Fruit fly (Drosophila melanogaster) whole organism, adult: Measurements from ENCODE around the gene CG13766.

ENCODE experiments used
- CG11617 ChIP-seq: fragments of 200-800 bp; sonication (Bioruptor generic); optimal IDR thresholded peaks from 2 replicates; lab custom pipeline; 2017; ENCODE audit warnings: mild to moderate bottlenecking, missing biosample characterization, missing genetic modification reagents, missing genetic modification characterization
- CG12768 ChIP-seq: fragments of 200-800 bp; sonication (Bioruptor generic); optimal IDR thresholded peaks from 2 replicates; lab custom pipeline; 2017; ENCODE audit warnings: missing biosample characterization, missing genetic modification characterization, mild to moderate bottlenecking, moderate library complexity, missing genetic modification reagents
- CG14711 ChIP-seq: fragments of 200-800 bp; sonication (Bioruptor generic); optimal IDR thresholded peaks from 2 replicates; lab custom pipeline; 2018; ENCODE audit warnings: missing biosample characterization, mild to moderate bottlenecking, missing genetic modification characterization, moderate library complexity
- CG1620 ChIP-seq: fragments of 200-800 bp; sonication (Bioruptor generic); optimal IDR thresholded peaks from 2 replicates; lab custom pipeline; 2016; ENCODE audit warnings: missing biosample characterization, missing genetic modification characterization
- CG33017 ChIP-seq: fragments of 200-800 bp; sonication (Bioruptor generic); optimal IDR thresholded peaks from 2 replicates; lab custom pipeline; 2018; ENCODE audit warnings: missing biosample characterization, mild to moderate bottlenecking, missing genetic modification characterization, moderate library complexity
- CG5204 ChIP-seq: fragments of 200-800 bp; sonication (Bioruptor generic); optimal IDR thresholded peaks from 2 replicates; lab custom pipeline; 2016; ENCODE audit warnings: missing biosample characterization, missing genetic modification characterization
- CG7045 ChIP-seq: fragments of 200-800 bp; sonication (Bioruptor generic); optimal IDR thresholded peaks from 2 replicates; lab custom pipeline; 2017; ENCODE audit warnings: missing biosample characterization, mild to moderate bottlenecking, missing genetic modification characterization
- CG7101 ChIP-seq: fragments of 200-800 bp; sonication (Bioruptor generic); optimal IDR thresholded peaks from 2 replicates; lab custom pipeline; 2018; ENCODE audit warnings: missing biosample characterization, mild to moderate bottlenecking, missing genetic modification characterization, moderate library complexity
- Clk ChIP-seq: fragments of 200-800 bp; sonication (Bioruptor generic); optimal IDR thresholded peaks from 2 replicates; lab custom pipeline; 2017; ENCODE audit warnings: missing biosample characterization, missing genetic modification characterization
- Crg-1 ChIP-seq: fragments of 200-800 bp; sonication (Bioruptor generic); optimal IDR thresholded peaks from 2 replicates; lab custom pipeline; 2016; ENCODE audit warnings: missing biosample characterization, missing genetic modification characterization
- Hr96 ChIP-seq: fragments of 200-800 bp; sonication (Bioruptor generic); optimal IDR thresholded peaks from 2 replicates; lab custom pipeline; 2016; ENCODE audit warnings: missing biosample characterization, missing genetic modification characterization
- Mnt ChIP-seq: fragments of 200-800 bp; sonication (Bioruptor generic); optimal IDR thresholded peaks from 2 replicates; lab custom pipeline; 2016; ENCODE audit warnings: missing biosample characterization, mild to moderate bottlenecking, missing genetic modification characterization
- bab1 ChIP-seq: fragments of 200-800 bp; sonication (Bioruptor generic); optimal IDR thresholded peaks from 3 replicates; lab custom pipeline; 2019; ENCODE audit warnings: missing biosample characterization, mild to moderate bottlenecking, missing genetic modification characterization, moderate library complexity
- cic ChIP-seq: fragments of 200-800 bp; sonication (Bioruptor generic); optimal IDR thresholded peaks from 2 replicates; lab custom pipeline; 2017; ENCODE audit warnings: missing biosample characterization, mild to moderate bottlenecking, missing genetic modification characterization, moderate library complexity
- cnc ChIP-seq, 2 experiments: fragments of >200 bp; optimal IDR thresholded peaks; 2 replicates each; lab custom pipeline; 2017
- kay ChIP-seq: fragments of 200-800 bp; sonication (Bioruptor generic); peaks from one replicate; lab custom pipeline; 2016; ENCODE audit warnings: missing biosample characterization, missing genetic modification characterization, borderline replicate concordance
- ovo ChIP-seq: fragments of 200-800 bp; sonication (Bioruptor generic); optimal IDR thresholded peaks from 2 replicates; lab custom pipeline; 2016; ENCODE audit warnings: missing biosample characterization, missing genetic modification characterization
- pad ChIP-seq: fragments of 200-800 bp; sonication (Bioruptor generic); optimal IDR thresholded peaks from 3 replicates; lab custom pipeline; 2017; ENCODE audit warnings: missing biosample characterization, missing genetic modification characterization, mild to moderate bottlenecking, moderate library complexity, missing genetic modification reagents
- tj ChIP-seq: fragments of 200-800 bp; sonication (Bioruptor generic); optimal IDR thresholded peaks from 3 replicates; lab custom pipeline; 2017; ENCODE audit warnings: missing biosample characterization, mild to moderate bottlenecking, missing genetic modification characterization, moderate library complexity
- toe ChIP-seq: fragments of 200-800 bp; sonication (Bioruptor generic); optimal IDR thresholded peaks from 2 replicates; lab custom pipeline; 2016; ENCODE audit warnings: missing biosample characterization, missing genetic modification characterization

CG13766 gene

dm6 chr2L:6566020-6566687 is at the start of gene CG13766:
CG13766 (minus strand) TSS chr2L:6566181.
- TF ChIP-seq CG5204 (GFP tag; lab: Kevin White, UChicago), result no peak
- TF ChIP-seq CG14711 (tag; lab: Kevin White, UChicago), result no peak
- peak; percentile 9 for TF ChIP-seq bab1
- no peak for TF ChIP-seq CG12768
- no peak for TF ChIP-seq CG7045 (GFP tag; lab: Kevin White, UChicago)

DNA sequence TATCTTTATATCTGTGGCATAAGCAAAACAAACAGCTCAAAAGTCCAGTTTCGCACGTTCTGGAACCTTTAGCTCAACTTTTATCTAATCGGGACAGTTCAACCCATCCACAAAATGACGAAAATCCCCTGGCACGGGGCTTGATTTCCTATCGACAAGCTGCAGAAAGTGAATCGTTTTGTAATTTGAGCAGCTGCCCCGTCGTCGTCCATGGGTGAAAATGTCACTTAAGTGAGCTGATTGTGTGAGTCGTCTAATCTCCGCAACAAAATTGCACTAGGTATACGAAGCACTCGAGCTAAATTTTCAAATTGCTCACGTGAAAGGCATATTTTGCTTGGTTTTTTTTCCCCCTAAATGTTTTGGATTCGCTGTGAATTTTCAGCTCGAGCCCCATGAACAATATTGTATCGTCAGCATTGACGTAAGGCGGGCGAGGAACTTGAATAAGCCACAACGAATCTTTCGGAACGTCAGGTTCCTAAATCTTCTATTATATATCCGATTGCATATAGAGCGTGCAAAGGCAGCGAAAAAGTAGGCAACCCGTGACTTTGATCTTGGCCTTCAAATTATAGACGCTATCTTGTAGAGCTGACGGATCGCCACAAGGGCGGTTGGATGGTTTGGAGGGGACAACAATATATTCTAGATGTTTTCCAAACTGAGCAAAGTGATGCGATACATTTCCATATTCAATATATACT is 48.4 kb upstream of the CG13766 start:
- peak; percentile 71 for TF ChIP-seq Mnt (GFP tag; lab: Kevin White, UChicago)
- TF ChIP-seq toe (GFP tag; lab: Kevin White, UChicago), result no peak
- peak; percentile 32 for TF ChIP-seq CG12768
- TF ChIP-seq Hr96 (GFP tag; lab: Kevin White, UChicago), result no peak
- TF ChIP-seq CG7045 (GFP tag; lab: Kevin White, UChicago), result no peak
- no peak for TF ChIP-seq CG1620 (GFP tag; lab: Kevin White, UChicago)
- peak; percentile 81 for TF ChIP-seq kay (GFP tag; lab: Kevin White, UChicago)
- TF ChIP-seq Crg-1, result no peak
- TF ChIP-seq tj, result peak; percentile 89
- TF ChIP-seq bab1, result no peak
- peak; percentile 55 for TF ChIP-seq cic

dm6 chr2L:6613156-6613555 is 47.2 kb upstream of the CG13766 start:
- TF ChIP-seq toe (GFP tag; lab: Kevin White, UChicago) (no peak), pad (GFP tag; lab: Kevin White, UChicago) (no peak), Hr96 (GFP tag; lab: Kevin White, UChicago) (no peak), cnc (optimal IDR thresholded peaks at IDR 0.05; lab: Kevin White, UChicago) (no peak), CG33017 (no peak), CG7101 (tag; lab: Kevin White, UChicago) (no peak), kay (GFP tag; lab: Kevin White, UChicago) (no peak)

DNA sequence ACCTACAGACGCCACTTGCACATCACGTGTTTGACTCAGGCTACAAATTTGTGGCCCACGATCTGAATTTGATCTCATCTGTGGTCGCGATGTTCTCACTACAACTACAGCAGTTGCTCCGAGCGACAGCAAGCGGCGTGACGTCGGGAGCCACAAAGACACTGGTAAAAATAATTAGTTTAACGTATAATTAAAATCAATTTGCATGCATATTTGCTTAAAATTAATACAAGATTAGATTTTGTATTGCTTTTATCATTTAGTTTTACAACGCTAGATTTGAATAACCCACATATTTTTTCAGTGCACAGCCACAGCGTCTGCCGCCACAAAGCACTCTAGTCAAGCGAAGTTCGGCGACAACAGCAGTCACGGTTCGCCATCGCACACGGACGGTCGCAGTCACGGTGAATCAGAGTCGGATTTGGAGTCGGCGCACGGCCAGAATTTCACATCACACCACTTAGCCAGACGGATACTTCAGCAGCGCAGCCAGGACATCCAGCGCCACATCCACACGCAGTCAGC is 46.6 kb upstream of the CG13766 start:
- TF ChIP-seq cic (peak; percentile 100), cnc (optimal IDR thresholded peaks at IDR 0.05; lab: Kevin White, UChicago) (peak in 1 of 2 experiments; percentile 42), CG14711 (tag; lab: Kevin White, UChicago) (peak; percentile 100), CG12768 (peak; percentile 100), pad (GFP tag; lab: Kevin White, UChicago) (peak; percentile 98), CG7101 (tag; lab: Kevin White, UChicago) (peak; percentile 100), ovo (GFP tag; lab: Kevin White, UChicago) (peak; percentile 100), bab1 (peak; percentile 100), CG33017 (peak; percentile 100), CG11617 (GFP tag; lab: Kevin White, UChicago) (peak; percentile 100), CG5204 (GFP tag; lab: Kevin White, UChicago) (peak; percentile 100), Crg-1 (peak; percentile 100), toe (GFP tag; lab: Kevin White, UChicago) (peak; percentile 100), CG1620 (GFP tag; lab: Kevin White, UChicago) (peak; percentile 100), Mnt (GFP tag; lab: Kevin White, UChicago) (peak; percentile 100), CG7045 (GFP tag; lab: Kevin White, UChicago) (peak; percentile 100), Hr96 (GFP tag; lab: Kevin White, UChicago) (peak; percentile 100), tj (peak; percentile 100), Clk (peak; percentile 100), kay (GFP tag; lab: Kevin White, UChicago) (peak; percentile 100)

DNA sequence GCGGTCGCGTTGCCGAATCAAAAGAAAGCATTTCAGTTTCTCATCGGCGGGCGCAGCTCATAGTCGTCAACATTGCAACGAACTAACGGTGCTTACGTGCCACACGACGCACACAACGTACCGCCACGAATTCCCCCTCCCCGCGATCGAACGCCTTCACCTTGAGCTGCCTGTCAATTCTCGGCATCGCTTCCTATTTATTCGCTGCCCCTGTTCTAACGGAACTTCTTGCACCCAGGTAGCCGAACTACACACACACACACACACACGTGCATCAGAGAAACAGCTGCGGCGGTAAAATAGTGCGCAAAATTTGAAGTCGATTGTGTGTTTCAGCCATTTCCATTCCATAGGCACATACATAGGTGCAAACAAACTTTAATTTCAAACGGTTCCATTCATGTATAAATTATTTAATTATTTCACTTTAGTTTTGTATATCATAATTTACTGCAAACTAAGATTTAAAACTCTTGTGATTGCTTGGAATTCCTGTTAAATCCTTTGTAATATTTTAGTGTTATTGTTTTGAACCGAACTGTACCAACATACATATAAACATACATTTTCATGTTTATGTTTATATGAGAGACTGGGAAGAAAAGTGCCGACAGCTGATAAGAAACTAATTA is 45.5 kb upstream of the CG13766 start:
- TF ChIP-seq ovo (GFP tag; lab: Kevin White, UChicago) (peak; percentile 80), CG14711 (tag; lab: Kevin White, UChicago) (no peak)

dm6 chr2L:6610683-6611373 is 44.8 kb upstream of the CG13766 start, which contains the start of gene CG11050:
CG11050 (plus strand) TSS chr2L:6611011.
- TF ChIP-seq CG7101 (tag; lab: Kevin White, UChicago), result peak; percentile 50
- TF ChIP-seq CG33017, result peak; percentile 6
- peak; percentile 90 for TF ChIP-seq bab1
- TF ChIP-seq Clk, result peak; percentile 27
- peak; percentile 100 for TF ChIP-seq kay (GFP tag; lab: Kevin White, UChicago)
- peak; percentile 67 for TF ChIP-seq tj
- peak; percentile 77 for TF ChIP-seq Mnt (GFP tag; lab: Kevin White, UChicago)
- TF ChIP-seq toe (GFP tag; lab: Kevin White, UChicago), result peak; percentile 10
- no peak for TF ChIP-seq CG12768
- peak; percentile 68 for TF ChIP-seq CG1620 (GFP tag; lab: Kevin White, UChicago)
- peak; percentile 13 for TF ChIP-seq CG5204 (GFP tag; lab: Kevin White, UChicago)
- TF ChIP-seq CG7045 (GFP tag; lab: Kevin White, UChicago), result peak; percentile 65
- peak; percentile 28 for TF ChIP-seq CG14711 (tag; lab: Kevin White, UChicago)
- TF ChIP-seq ovo (GFP tag; lab: Kevin White, UChicago), result peak; percentile 63
- peak; percentile 3 for TF ChIP-seq pad (GFP tag; lab: Kevin White, UChicago)
- TF ChIP-seq cnc (optimal IDR thresholded peaks at IDR 0.05; lab: Kevin White, UChicago), result no peak
- TF ChIP-seq cic, result peak; percentile 66
- TF ChIP-seq Hr96 (GFP tag; lab: Kevin White, UChicago), result peak; percentile 33
- peak; percentile 60 for TF ChIP-seq Crg-1
- TF ChIP-seq CG11617 (GFP tag; lab: Kevin White, UChicago), result peak; percentile 19
